Worm (Caenorhabditis elegans): Measurements from ENCODE around the gene R04B5.6.

DNA sequence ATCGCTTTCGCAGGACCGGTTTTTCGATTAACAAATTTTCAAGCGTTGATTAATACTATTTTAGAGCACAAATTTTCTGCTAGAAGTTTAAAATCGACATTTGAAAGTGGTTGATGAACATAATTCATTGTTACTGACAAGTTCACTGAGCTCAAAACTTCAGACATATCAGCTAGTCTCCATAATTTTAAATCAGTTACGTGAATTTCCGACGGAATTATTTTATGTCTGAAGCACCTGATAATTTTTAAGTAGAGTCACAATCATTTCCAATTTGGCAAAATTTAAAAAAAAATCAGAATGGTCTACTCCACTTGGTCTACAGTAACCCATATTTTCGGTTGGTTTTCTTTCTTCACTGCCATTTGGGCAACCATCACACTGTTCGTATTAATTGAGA, 33.1 kb upstream of the R04B5.6 start, which contains the start of gene str-118:
- TF ChIP-seq ref-1 (GFP tag; conservative IDR thresholded peaks at IDR 0.05) (no peak), tab-1 (GFP tag; IDR thresholded peaks at IDR 0.05) (no peak)
